Fruit fly (Drosophila melanogaster) whole organism, embryonic: Measurements from ENCODE around the gene Polr2I.
A peak's percentile ranks its signal among the peaks of the same experiment; 100 is the strongest.

Experiments
- ATbp ChIP-seq: fragments of 200-800 bp; sonication (Bioruptor generic); optimal IDR thresholded peaks from 2 replicates; lab custom pipeline; 2017; ENCODE audit warnings: missing biosample characterization, mild to moderate bottlenecking, missing genetic modification characterization, missing genetic modification reagents
- Asciz ChIP-seq: fragments of 200-800 bp; sonication (Bioruptor generic); optimal IDR thresholded peaks from 2 replicates; lab custom pipeline; 2017; ENCODE audit warnings: missing biosample characterization, mild to moderate bottlenecking, missing genetic modification characterization, missing genetic modification reagents
- Atf6 ChIP-seq: fragments of 200-800 bp; sonication (Bioruptor generic); IDR thresholded peaks from 2 replicates; pipeline ENCODE4 v1.3.6; 2022; ENCODE audit warnings: missing biosample characterization, missing genetic modification characterization
- CG10431 ChIP-seq: fragments of 200-800 bp; sonication (Bioruptor generic); optimal IDR thresholded peaks from 3 replicates; lab custom pipeline; 2018; ENCODE audit warnings: missing biosample characterization, mild to moderate bottlenecking, missing genetic modification characterization
- CG11696 ChIP-seq: fragments of 200-800 bp; sonication (Bioruptor generic); IDR thresholded peaks from 2 replicates; pipeline ENCODE4 v1.3.6; 2022; ENCODE audit warnings: missing biosample characterization, missing genetic modification characterization
- CG13287 ChIP-seq: fragments of 200-800 bp; sonication (Bioruptor generic); IDR thresholded peaks from 2 replicates; pipeline ENCODE4 v1.3.6; 2022; ENCODE audit warnings: missing biosample characterization, missing genetic modification characterization; ENCODE audit not compliant: partially characterized antibody
- CG13775 ChIP-seq: fragments of 200-800 bp; sonication (Bioruptor generic); optimal IDR thresholded peaks from 3 replicates; lab custom pipeline; 2017; ENCODE audit warnings: missing biosample characterization, mild to moderate bottlenecking, missing genetic modification characterization
- CG15011 ChIP-seq: fragments of 200-800 bp; sonication (Bioruptor generic); optimal IDR thresholded peaks from 3 replicates; lab custom pipeline; 2018; ENCODE audit warnings: missing biosample characterization, mild to moderate bottlenecking, missing genetic modification characterization
- CG15269 ChIP-seq: fragments of 200-800 bp; sonication (Bioruptor generic); optimal IDR thresholded peaks from 2 replicates; lab custom pipeline; 2018; ENCODE audit warnings: missing biosample characterization, mild to moderate bottlenecking, missing genetic modification characterization, moderate library complexity
- CG16813 ChIP-seq: fragments of 200-800 bp; sonication (Bioruptor generic); IDR thresholded peaks from 3 replicates; pipeline ENCODE4 v1.3.6; 2022; ENCODE audit warnings: missing biosample characterization, missing genetic modification characterization; ENCODE audit not compliant: partially characterized antibody
- CG16863 ChIP-seq: fragments of 200-800 bp; sonication (Bioruptor generic); optimal IDR thresholded peaks from 3 replicates; lab custom pipeline; 2016; ENCODE audit warnings: missing biosample characterization, missing genetic modification characterization
- CG17186 ChIP-seq: fragments of 200-800 bp; sonication (Bioruptor generic); optimal IDR thresholded peaks from 3 replicates; lab custom pipeline; 2017; ENCODE audit warnings: missing biosample characterization, missing genetic modification reagents, missing genetic modification characterization
- CG17829 ChIP-seq: fragments of 200-800 bp; optimal IDR thresholded peaks from 2 replicates; lab custom pipeline; 2019; ENCODE audit warnings: missing biosample characterization, mild to moderate bottlenecking, missing genetic modification characterization, moderate library complexity
- CG1792 ChIP-seq: fragments of 200-800 bp; sonication (Bioruptor generic); optimal IDR thresholded peaks from 2 replicates; lab custom pipeline; 2016; ENCODE audit warnings: missing biosample characterization, missing genetic modification characterization
- CG2129 ChIP-seq: fragments of 200-800 bp; sonication (Bioruptor generic); IDR thresholded peaks from 2 replicates; pipeline ENCODE4 v1.3.6; 2022; ENCODE audit warnings: missing biosample characterization, missing genetic modification characterization; ENCODE audit not compliant: partially characterized antibody
- CG31365 ChIP-seq: fragments of 200-800 bp; sonication (Bioruptor generic); optimal IDR thresholded peaks from 2 replicates; lab custom pipeline; 2018; ENCODE audit warnings: missing biosample characterization, mild to moderate bottlenecking, missing genetic modification characterization
- CG3847 ChIP-seq: fragments of 200-800 bp; sonication (Bioruptor generic); IDR thresholded peaks from 2 replicates; pipeline ENCODE4 v1.3.6; 2022; ENCODE audit warnings: missing biosample characterization, missing genetic modification characterization
- CG5180 ChIP-seq: fragments of 200-800 bp; sonication (Bioruptor generic); optimal IDR thresholded peaks from 3 replicates; lab custom pipeline; 2017; ENCODE audit warnings: missing biosample characterization, missing genetic modification characterization, mild to moderate bottlenecking, moderate library complexity, missing genetic modification reagents
- CG8765 ChIP-seq: fragments of 200-800 bp; sonication (Bioruptor generic); IDR thresholded peaks from 2 replicates; pipeline ENCODE4 v1.3.6; 2022; ENCODE audit warnings: missing biosample characterization, missing genetic modification characterization
- CG9437 ChIP-seq: fragments of 200-800 bp; sonication (Bioruptor generic); optimal IDR thresholded peaks from 2 replicates; lab custom pipeline; 2018; ENCODE audit warnings: missing biosample characterization, mild to moderate bottlenecking, missing genetic modification characterization
- CG9817 ChIP-seq: fragments of 200-800 bp; sonication (Bioruptor generic); optimal IDR thresholded peaks from 2 replicates; lab custom pipeline; 2018; ENCODE audit warnings: missing biosample characterization, mild to moderate bottlenecking, missing genetic modification characterization, moderate library complexity
- Dad ChIP-seq: fragments of 200-800 bp; sonication (Bioruptor generic); optimal IDR thresholded peaks from 3 replicates; lab custom pipeline; 2016; ENCODE audit warnings: missing biosample characterization, missing genetic modification characterization
- Dll ChIP-seq: fragments of 200-800 bp; sonication (Bioruptor generic); IDR thresholded peaks from 4 replicates; pipeline ENCODE4 v1.3.6; 2022; ENCODE audit warnings: missing biosample characterization, missing genetic modification characterization; ENCODE audit not compliant: partially characterized antibody
- Doc2 ChIP-seq: fragments of 200-800 bp; sonication (Bioruptor generic); IDR thresholded peaks from 2 replicates; pipeline ENCODE4 v1.3.6; 2022; ENCODE audit warnings: missing biosample characterization, missing genetic modification characterization
- Dp ChIP-seq: fragments of 200-800 bp; sonication (Bioruptor generic); optimal IDR thresholded peaks from 2 replicates; lab custom pipeline; 2018; ENCODE audit warnings: missing biosample characterization, mild to moderate bottlenecking, missing genetic modification characterization, moderate library complexity
- E2f2 ChIP-seq: fragments of 200-800 bp; sonication (Bioruptor generic); IDR thresholded peaks from 2 replicates; pipeline ENCODE4 v1.3.6; 2022; ENCODE audit warnings: missing biosample characterization, missing genetic modification characterization
- Fer3 ChIP-seq: fragments of 200-800 bp; sonication (Bioruptor generic); optimal IDR thresholded peaks from 2 replicates; lab custom pipeline; 2018; ENCODE audit warnings: missing biosample characterization, mild to moderate bottlenecking, missing genetic modification characterization, moderate library complexity
- Hr51 ChIP-seq, 2 experiments: fragments of 200-800 bp; sonication (Bioruptor generic); optimal IDR thresholded peaks; 2 replicates in 1 of 2; 3 replicates in 1 of 2; lab custom pipeline; 2016 to 2018; ENCODE audit warnings: missing biosample characterization in 2 of 2, missing genetic modification characterization in 2 of 2, mild to moderate bottlenecking in 1 of 2, moderate library complexity in 1 of 2
- Lim3 ChIP-seq: fragments of 200-800 bp; sonication (Bioruptor generic); IDR thresholded peaks from 2 replicates; pipeline ENCODE4 v1.3.6; 2022; ENCODE audit warnings: missing biosample characterization, missing genetic modification characterization
- Nf-YC ChIP-seq: fragments of 200-800 bp; optimal IDR thresholded peaks from 3 replicates; lab custom pipeline; 2019; ENCODE audit warnings: missing biosample characterization, mild to moderate bottlenecking, missing genetic modification characterization, moderate library complexity
- Sin3A ChIP-seq: fragments of >200 bp; optimal IDR thresholded peaks from 2 replicates; lab custom pipeline; 2018
- Tbp ChIP-seq: fragments of >200 bp; optimal IDR thresholded peaks from 2 replicates; lab custom pipeline; 2018; ENCODE audit warnings: missing biosample characterization, missing genetic modification characterization
- Usf ChIP-seq: fragments of 200-800 bp; sonication (Bioruptor generic); optimal IDR thresholded peaks from 2 replicates; lab custom pipeline; 2017; ENCODE audit warnings: missing genotype, missing biosample characterization, missing genetic modification characterization
- Vsx1 ChIP-seq: fragments of 200-800 bp; sonication (Bioruptor generic); optimal IDR thresholded peaks from 2 replicates; lab custom pipeline; 2017; ENCODE audit warnings: missing biosample characterization, mild to moderate bottlenecking, missing genetic modification characterization, missing genetic modification reagents
- btn ChIP-seq: fragments of 200-800 bp; sonication (Bioruptor generic); optimal IDR thresholded peaks from 2 replicates; lab custom pipeline; 2016; ENCODE audit warnings: missing biosample characterization, missing genetic modification characterization
- da ChIP-seq: fragments of 200-800 bp; sonication (Bioruptor generic); optimal IDR thresholded peaks from 2 replicates; lab custom pipeline; 2016; ENCODE audit warnings: missing biosample characterization, missing genetic modification characterization
- dati ChIP-seq: fragments of 200-800 bp; sonication (Bioruptor generic); IDR thresholded peaks from 2 replicates; pipeline ENCODE4 v1.3.6; 2022; ENCODE audit warnings: missing biosample characterization, missing genetic modification characterization
- dmrt99B ChIP-seq: fragments of 200-800 bp; sonication (Bioruptor generic); optimal IDR thresholded peaks from 2 replicates; lab custom pipeline; 2018; ENCODE audit warnings: missing biosample characterization, mild to moderate bottlenecking, missing genetic modification characterization, moderate library complexity
- esg ChIP-seq: fragments of 200-800 bp; sonication (Bioruptor generic); conservative IDR thresholded peaks from 2 replicates; pipeline ENCODE4 v1.3.6; 2022; ENCODE audit warnings: missing biosample characterization, missing genetic modification characterization
- gcm ChIP-seq: fragments of 200-800 bp; sonication (Bioruptor generic); optimal IDR thresholded peaks from 2 replicates; lab custom pipeline; 2019; ENCODE audit warnings: missing biosample characterization, mild to moderate bottlenecking, missing genetic modification characterization, moderate library complexity
- grau ChIP-seq: fragments of 200-800 bp; optimal IDR thresholded peaks from 3 replicates; lab custom pipeline; 2019; ENCODE audit warnings: missing biosample characterization, mild to moderate bottlenecking, missing genetic modification characterization, moderate library complexity
- hb ChIP-seq: fragments of 200-800 bp; sonication (Bioruptor generic); IDR thresholded peaks from 3 replicates; pipeline ENCODE4 v1.3.6; 2022; ENCODE audit warnings: missing biosample characterization, missing genetic modification characterization; ENCODE audit not compliant: partially characterized antibody
- nmo ChIP-seq: fragments of 200-800 bp; sonication (Bioruptor generic); optimal IDR thresholded peaks from 2 replicates; lab custom pipeline; 2018; ENCODE audit warnings: missing biosample characterization, mild to moderate bottlenecking, missing genetic modification characterization, moderate library complexity
- pum ChIP-seq: fragments of 200-800 bp; sonication (Bioruptor generic); optimal IDR thresholded peaks from 2 replicates; lab custom pipeline; 2016; ENCODE audit warnings: missing biosample characterization, missing genetic modification characterization
- sens ChIP-seq: fragments of 200-800 bp; sonication (Bioruptor generic); peaks from one replicate; lab custom pipeline; 2016; ENCODE audit warnings: missing biosample characterization, missing genetic modification characterization
- tap ChIP-seq: fragments of 200-800 bp; optimal IDR thresholded peaks from 3 replicates; lab custom pipeline; 2019; ENCODE audit warnings: missing biosample characterization, mild to moderate bottlenecking, missing genetic modification characterization, moderate library complexity
- toy ChIP-seq: fragments of 200-800 bp; sonication (Bioruptor generic); IDR thresholded peaks from 2 replicates; pipeline ENCODE4 v1.3.6; 2022; ENCODE audit warnings: missing biosample characterization, missing genetic modification characterization
- unc-4 ChIP-seq: fragments of 200-800 bp; sonication (Bioruptor generic); IDR thresholded peaks from 2 replicates; pipeline ENCODE4 v1.3.6; 2022; ENCODE audit warnings: missing biosample characterization, missing genetic modification characterization; ENCODE audit not compliant: partially characterized antibody
- vnd ChIP-seq: fragments of 200-800 bp; sonication (Bioruptor generic); IDR thresholded peaks from 3 replicates; pipeline ENCODE4 v1.3.6; 2022; ENCODE audit warnings: missing biosample characterization, missing genetic modification characterization; ENCODE audit not compliant: partially characterized antibody
- yki ChIP-seq: fragments of >200 bp; optimal IDR thresholded peaks from 3 replicates; lab custom pipeline; 2018
- zfh2 ChIP-seq: fragments of 200-800 bp; sonication (Bioruptor generic); optimal IDR thresholded peaks from 2 replicates; lab custom pipeline; 2016; ENCODE audit warnings: missing biosample characterization, missing genetic modification characterization

Gene Polr2I

dm6 chr3R:14353733-14354152, 44.9 kb downstream of the Polr2I start (continued):
- TF ChIP-seq dati, result no peak
- TF ChIP-seq CG15011 (GFP tag; lab: Kevin White, UChicago), result peak; percentile 69
- no peak for TF ChIP-seq CG16813 (GFP tag; lab: Robert Waterston, UW)
- TF ChIP-seq sens, result peak; percentile 67
- no peak for TF ChIP-seq yki (lab: Kevin White, UChicago)
- TF ChIP-seq CG13775 (GFP tag; lab: Kevin White, UChicago), result peak; percentile 49
- TF ChIP-seq Dll, result no peak
- no peak for TF ChIP-seq CG31365 (tag; lab: Kevin White, UChicago)
- TF ChIP-seq CG11696 (GFP tag; lab: Robert Waterston, UW), result 0 out of 2 replicates have a peak, but pooled peaks have one; percentile 16
- no peak for TF ChIP-seq vnd (GFP tag; lab: Robert Waterston, UW)
- peak; percentile 38 for TF ChIP-seq CG3847
- no peak for TF ChIP-seq Tbp (GFP tag; lab: Kevin White, UChicago)
- TF ChIP-seq esg (GFP tag; lab: Robert Waterston, UW), result peak; percentile 59
- peak; percentile 70 for TF ChIP-seq Fer3 (tag; lab: Kevin White, UChicago)
- no peak for TF ChIP-seq Sin3A
- no peak for TF ChIP-seq hb (GFP tag; lab: Robert Waterston, UW)
- peak; percentile 67 for TF ChIP-seq CG5180 (GFP tag; lab: Kevin White, UChicago)
- peak; percentile 75 for TF ChIP-seq ATbp (GFP tag; lab: Kevin White, UChicago)
- peak; percentile 61 for TF ChIP-seq Atf6 (GFP tag; lab: Robert Waterston, UW)
- no peak for TF ChIP-seq Usf
- TF ChIP-seq unc-4 (GFP tag; lab: Robert Waterston, UW), result no peak
- TF ChIP-seq CG10431, result no peak
- TF ChIP-seq Hr51 (GFP tag; optimal IDR thresholded peaks at IDR 0.05; lab: Kevin White, UChicago), result peak in 1 of 2 experiments; percentile 80
- TF ChIP-seq CG17829 (tag; lab: Kevin White, UChicago), result peak; percentile 84
- TF ChIP-seq btn (GFP tag; lab: Kevin White, UChicago), result no peak
- peak; percentile 42; the same call in 1 of the 2 replicates for TF ChIP-seq toy (GFP tag; lab: Robert Waterston, UW)
- peak; percentile 85 for TF ChIP-seq Asciz (GFP tag; lab: Kevin White, UChicago)
- no peak for TF ChIP-seq CG16863
- no peak for TF ChIP-seq Lim3 (GFP tag; lab: Robert Waterston, UW)
- peak; percentile 62 for TF ChIP-seq gcm (GFP tag; lab: Kevin White, UChicago)
- TF ChIP-seq dmrt99B (tag; lab: Kevin White, UChicago), result peak; percentile 89
- no peak; the same call in 1 of the 2 replicates for TF ChIP-seq E2f2 (GFP tag; lab: Robert Waterston, UW)
- TF ChIP-seq tap (tag; lab: Kevin White, UChicago), result peak; percentile 70
- TF ChIP-seq CG9437 (GFP tag; lab: Kevin White, UChicago), result peak; percentile 55
- TF ChIP-seq zfh2 (GFP tag; lab: Kevin White, UChicago), result no peak
- TF ChIP-seq CG9817 (tag; lab: Kevin White, UChicago), result peak; percentile 58
- TF ChIP-seq Nf-YC (tag; lab: Kevin White, UChicago), result peak; percentile 48
- no peak for TF ChIP-seq pum (GFP tag; lab: Kevin White, UChicago)
- peak; percentile 67 for TF ChIP-seq CG15269 (tag; lab: Kevin White, UChicago)
- peak; percentile 76 for TF ChIP-seq grau (tag; lab: Kevin White, UChicago)
- no peak for TF ChIP-seq Dad
- TF ChIP-seq Doc2 (GFP tag; lab: Robert Waterston, UW), result no peak
- TF ChIP-seq nmo, result peak; percentile 74
- TF ChIP-seq CG1792 (GFP tag; lab: Kevin White, UChicago), result no peak
- TF ChIP-seq CG8765, result no peak
- no peak for TF ChIP-seq da (GFP tag; lab: Kevin White, UChicago)
- TF ChIP-seq CG2129, result no peak
- no peak for TF ChIP-seq CG17186 (GFP tag; lab: Kevin White, UChicago)
- TF ChIP-seq Dp, result no peak
- TF ChIP-seq Vsx1 (GFP tag; lab: Kevin White, UChicago), result peak; percentile 7
- TF ChIP-seq CG13287 (GFP tag; lab: Robert Waterston, UW), result no peak
